Fruit fly (Drosophila melanogaster): ENCODE measurements around the gene CG2926.

CG2926 gene

dm6 chr3R:5564775-5565190 lies 23.4 kb downstream of the CG2926 start, which contains the start of the genes CG14671 and CG12746 (continued):
- TF ChIP-seq Dll (GFP tag; IDR thresholded peaks at IDR 0.05; ENCODE audit: partially characterized antibody), result peak; percentile 51; the same call in 2 of the 4 replicates
- peak; percentile 44; the same call in 2 of the 3 replicates for TF ChIP-seq HLH4C (GFP tag; IDR thresholded peaks at IDR 0.05; ENCODE audit: partially characterized antibody)
- TF ChIP-seq pfk (GFP tag; optimal IDR thresholded peaks at IDR 0.05), result no peak
- peak; percentile 71 for TF ChIP-seq E2f2 (GFP tag; IDR thresholded peaks at IDR 0.05)
- no peak for TF ChIP-seq caup (GFP tag; optimal IDR thresholded peaks at IDR 0.05; ENCODE audit: severe bottlenecking)
- peak; percentile 34 for TF ChIP-seq nmo (GFP tag; optimal IDR thresholded peaks at IDR 0.05)
- TF ChIP-seq H15 (GFP tag; IDR thresholded peaks at IDR 0.05), result no peak
- peak; percentile 60 for TF ChIP-seq Dp (GFP tag; optimal IDR thresholded peaks at IDR 0.05)
- peak; percentile 21 for TF ChIP-seq kni (GFP tag; optimal IDR thresholded peaks at IDR 0.05)
- no peak for TF ChIP-seq sisA (GFP tag; IDR thresholded peaks at IDR 0.05)
- TF ChIP-seq tx (GFP tag; optimal IDR thresholded peaks at IDR 0.05), result peak; percentile 14
- TF ChIP-seq Fer1 (GFP tag; optimal IDR thresholded peaks at IDR 0.05), result no peak
- TF ChIP-seq bigmax (GFP tag; optimal IDR thresholded peaks at IDR 0.05), result no peak
- peak; percentile 4 for TF ChIP-seq Sry-δ (GFP tag; optimal IDR thresholded peaks at IDR 0.05)
- TF ChIP-seq bsh (GFP tag; optimal IDR thresholded peaks at IDR 0.05), result no peak
- no peak for TF ChIP-seq Hr78 (GFP tag; optimal IDR thresholded peaks at IDR 0.05)
- peak; percentile 38 for TF ChIP-seq CG1603 (tag; optimal IDR thresholded peaks at IDR 0.05)
- no peak for TF ChIP-seq CG7963 (GFP tag; IDR thresholded peaks at IDR 0.05; ENCODE audit: partially characterized antibody)
- TF ChIP-seq H2.0 (GFP tag; IDR thresholded peaks at IDR 0.05), result no peak
- no peak for TF ChIP-seq Taf1 (GFP tag; IDR thresholded peaks at IDR 0.05)
- peak; percentile 31 for TF ChIP-seq CG34376 (GFP tag; optimal IDR thresholded peaks at IDR 0.05)
- TF ChIP-seq Ada2b (GFP tag; IDR thresholded peaks at IDR 0.05), result no peak
- TF ChIP-seq otp (GFP tag; IDR thresholded peaks at IDR 0.05), result 0 out of 3 replicates have a peak, but pooled peaks have one; percentile 7
- no peak for TF ChIP-seq Abd-B (GFP tag; optimal IDR thresholded peaks at IDR 0.05)
- no peak for TF ChIP-seq Dek (tag; optimal IDR thresholded peaks at IDR 0.05)
- TF ChIP-seq lov (optimal IDR thresholded peaks at IDR 0.05), result no peak
- no peak for TF ChIP-seq lov (GFP tag; IDR thresholded peaks at IDR 0.05)
- TF ChIP-seq Bdp1 (GFP tag; optimal IDR thresholded peaks at IDR 0.05), result no peak
- peak; percentile 48 for TF ChIP-seq CG4360 (GFP tag; IDR thresholded peaks at IDR 0.05)
- no peak for TF ChIP-seq CG17385 (GFP tag; optimal IDR thresholded peaks at IDR 0.05)
- TF ChIP-seq dm (GFP tag; optimal IDR thresholded peaks at IDR 0.05), result peak; percentile 19
- TF ChIP-seq knrl (GFP tag; IDR thresholded peaks at IDR 0.05; ENCODE audit: partially characterized antibody), result 0 out of 3 replicates have a peak, but pooled peaks have one; percentile 9
- TF ChIP-seq CG8359 (GFP tag; optimal IDR thresholded peaks at IDR 0.05; ENCODE audit: borderline replicate concordance), result no peak
- TF ChIP-seq ci (GFP tag; IDR thresholded peaks at IDR 0.05), result peak; percentile 55; the same call in 1 of the 3 replicates
- peak; percentile 57 for TF ChIP-seq CG15479 (GFP tag; optimal IDR thresholded peaks at IDR 0.05)
- TF ChIP-seq CG3847 (GFP tag; IDR thresholded peaks at IDR 0.05), result 0 out of 2 replicates have a peak, but pooled peaks have one; percentile 18
- TF ChIP-seq E2f1 (GFP tag; IDR thresholded peaks at IDR 0.05), result no peak
- TF ChIP-seq exex (tag; optimal IDR thresholded peaks at IDR 0.05), result peak; percentile 23
- no peak for TF ChIP-seq jigr1 (GFP tag; IDR thresholded peaks at IDR 0.05)
- TF ChIP-seq dmrt11E (tag; optimal IDR thresholded peaks at IDR 0.05), result no peak
- TF ChIP-seq CG30431 (GFP tag; optimal IDR thresholded peaks at IDR 0.05), result no peak
- TF ChIP-seq MBD-R2 (GFP tag; IDR thresholded peaks at IDR 0.05), result peak; percentile 88
- TF ChIP-seq ERR (GFP tag; optimal IDR thresholded peaks at IDR 0.05), result no peak
- TF ChIP-seq NC2β (GFP tag; optimal IDR thresholded peaks at IDR 0.05), result no peak
- peak; percentile 99 for TF ChIP-seq trem (tag; optimal IDR thresholded peaks at IDR 0.05)
- no peak for TF ChIP-seq tll (GFP tag; optimal IDR thresholded peaks at IDR 0.05)
- TF ChIP-seq CG7839 (tag; optimal IDR thresholded peaks at IDR 0.05), result no peak
- no peak for TF ChIP-seq CG10274 (GFP tag; optimal IDR thresholded peaks at IDR 0.05)
- no peak for TF ChIP-seq CG10267 (tag; optimal IDR thresholded peaks at IDR 0.05)
- TF ChIP-seq CG6689 (GFP tag; IDR thresholded peaks at IDR 0.05), result no peak
